Worm (Caenorhabditis elegans) whole organism, L2 larva: ENCODE measurements around the gene pals-20.
"Not testable (repeated sequence)": the region's sequence is repeated elsewhere in the genome, so short reads cannot be mapped to it uniquely, and the experiment has no call there.

Experiments
- C34F6.9 ChIP-seq: fragments of 150-350 bp; optimal IDR thresholded peaks from 2 replicates; lab custom pipeline; 2014; ENCODE audit warnings: missing biosample characterization, missing genetic modification characterization
- alr-1 ChIP-seq: fragments of 150-350 bp; optimal IDR thresholded peaks from 2 replicates; lab custom pipeline; 2014; ENCODE audit warnings: missing biosample characterization, missing genetic modification characterization
- aly-2 ChIP-seq: fragments of 150-350 bp; optimal IDR thresholded peaks from 2 replicates; lab custom pipeline; 2014; ENCODE audit warnings: missing biosample characterization, missing genetic modification characterization
- ama-1 ChIP-seq: fragments of 150-350 bp; optimal IDR thresholded peaks from 2 replicates; lab custom pipeline; 2018; ENCODE audit warnings: inconsistent platforms
- ceh-16 ChIP-seq: fragments of 150-350 bp; optimal IDR thresholded peaks from 2 replicates; lab custom pipeline; 2014; ENCODE audit warnings: missing biosample characterization, missing genetic modification characterization
- ceh-82 ChIP-seq: fragments of 150-350 bp; optimal IDR thresholded peaks from 2 replicates; lab custom pipeline; 2014; ENCODE audit warnings: missing biosample characterization, missing genetic modification characterization
- crh-2 ChIP-seq: sonication (generic microtip); optimal IDR thresholded peaks from 2 replicates; lab custom pipeline; 2017; ENCODE audit warnings: missing biosample characterization, missing genetic modification characterization
- dmd-4 ChIP-seq: sonication (generic microtip); optimal IDR thresholded peaks from 2 replicates; lab custom pipeline; 2017; ENCODE audit warnings: missing biosample characterization, missing genetic modification characterization
- egl-27 ChIP-seq: sonication (generic microtip); optimal IDR thresholded peaks from 3 replicates; lab custom pipeline; 2017; ENCODE audit warnings: missing biosample characterization, missing genetic modification reagents, missing genetic modification characterization
- elt-1 ChIP-seq: fragments of 150-350 bp; optimal IDR thresholded peaks from 2 replicates; lab custom pipeline; 2014; ENCODE audit warnings: missing biosample characterization, missing genetic modification characterization
- elt-3 ChIP-seq: sonication (generic microtip); optimal IDR thresholded peaks from 2 replicates; lab custom pipeline; 2017; ENCODE audit warnings: missing biosample characterization, missing genetic modification characterization
- lin-11 ChIP-seq: fragments of 150-350 bp; sonication (generic microtip); optimal IDR thresholded peaks from 2 replicates; lab custom pipeline; 2014; ENCODE audit warnings: missing biosample characterization, missing genetic modification characterization, inconsistent platforms, mixed read lengths
- lin-39 ChIP-seq: fragments of 150-350 bp; optimal IDR thresholded peaks from 2 replicates; lab custom pipeline; 2014; ENCODE audit warnings: missing biosample characterization, missing genetic modification reagents, missing genetic modification characterization
- mab-5 ChIP-seq: fragments of 150-350 bp; optimal IDR thresholded peaks from 2 replicates; lab custom pipeline; 2014; ENCODE audit warnings: missing biosample characterization, missing genetic modification characterization
- mbf-1 ChIP-seq: sonication (generic microtip); optimal IDR thresholded peaks from 2 replicates; lab custom pipeline; 2017; ENCODE audit warnings: missing biosample characterization, missing genetic modification characterization
- mdl-1 ChIP-seq, 2 experiments: fragments of 150-350 bp in 1 of 2; sonication (generic microtip) in 1 of 2; optimal IDR thresholded peaks; 2 replicates each; lab custom pipeline; 2017; ENCODE audit warnings: missing biosample characterization in 2 of 2, missing genetic modification characterization in 2 of 2
- nhr-10 ChIP-seq: sonication (generic microtip); optimal IDR thresholded peaks from 2 replicates; lab custom pipeline; 2017; ENCODE audit warnings: missing biosample characterization, missing genetic modification characterization
- nhr-11 ChIP-seq: fragments of 150-350 bp; optimal IDR thresholded peaks from 2 replicates; lab custom pipeline; 2014; ENCODE audit warnings: missing biosample characterization, missing genetic modification characterization
- nhr-12 ChIP-seq: fragments of 150-350 bp; optimal IDR thresholded peaks from 2 replicates; lab custom pipeline; 2014; ENCODE audit warnings: missing biosample characterization, missing genetic modification characterization
- nhr-129 ChIP-seq: fragments of 150-350 bp; optimal IDR thresholded peaks from 2 replicates; lab custom pipeline; 2014; ENCODE audit warnings: missing biosample characterization, missing genetic modification characterization
- nhr-21 ChIP-seq: fragments of 150-350 bp; optimal IDR thresholded peaks from 2 replicates; lab custom pipeline; 2014; ENCODE audit warnings: missing biosample characterization, missing genetic modification characterization
- nhr-77 ChIP-seq: fragments of 150-350 bp; optimal IDR thresholded peaks from 2 replicates; lab custom pipeline; 2014; ENCODE audit warnings: missing biosample characterization, missing genetic modification characterization
- sem-4 ChIP-seq: fragments of 150-350 bp; optimal IDR thresholded peaks from 2 replicates; lab custom pipeline; 2014; ENCODE audit warnings: missing biosample characterization, missing genetic modification reagents, missing genetic modification characterization
- skn-1 ChIP-seq: sonication (generic microtip); optimal IDR thresholded peaks from 2 replicates; lab custom pipeline; 2017; ENCODE audit warnings: missing biosample characterization, missing genetic modification characterization
- sma-3 ChIP-seq: sonication (generic microtip); optimal IDR thresholded peaks from 2 replicates; lab custom pipeline; 2016; ENCODE audit warnings: missing genetic modification reagents, missing genetic modification characterization, missing compliant biosample characterization
- sma-9 ChIP-seq, 2 experiments: fragments of 150-350 bp in 1 of 2; sonication (generic microtip) in 1 of 2; optimal IDR thresholded peaks; 2 replicates each; lab custom pipeline; 2014 to 2016; ENCODE audit warnings: missing genetic modification characterization in 2 of 2, mild to moderate bottlenecking in 1 of 2, missing biosample characterization in 1 of 2, missing compliant biosample characterization in 1 of 2, missing genetic modification reagents in 1 of 2, moderate library complexity in 1 of 2
- snpc-4 ChIP-seq: fragments of 150-350 bp; optimal IDR thresholded peaks from 2 replicates; lab custom pipeline; 2014; ENCODE audit warnings: missing biosample characterization, missing genetic modification characterization
- unc-39 ChIP-seq: fragments of 150-350 bp; optimal IDR thresholded peaks from 2 replicates; lab custom pipeline; 2014; ENCODE audit warnings: missing biosample characterization, missing genetic modification characterization
- unc-62 ChIP-seq: fragments of 150-350 bp; optimal IDR thresholded peaks from 2 replicates; lab custom pipeline; 2014; ENCODE audit warnings: missing biosample characterization, missing genetic modification reagents, missing genetic modification characterization
- ztf-1 ChIP-seq: fragments of 200-800 bp; sonication (Bioruptor generic); conservative IDR thresholded peaks from 2 replicates; pipeline ENCODE4 v1.3.6; 2022; ENCODE audit warnings: missing genetic modification characterization, missing compliant biosample characterization
- ztf-11 ChIP-seq: sonication (generic microtip); optimal IDR thresholded peaks from 2 replicates; lab custom pipeline; 2017; ENCODE audit warnings: missing biosample characterization, missing genetic modification characterization
- ztf-4 ChIP-seq: fragments of 150-350 bp; optimal IDR thresholded peaks from 2 replicates; lab custom pipeline; 2014; ENCODE audit warnings: missing biosample characterization, missing genetic modification characterization

The pals-20 gene

ce11 chrIII:1380535-1381274 lies 7.4 kb downstream of the pals-20 start, which contains the start of the genes pals-21 and Y82E9BR.6:
TSS of gene pals-21 (minus strand) at chrIII:1380635.
TSS of gene Y82E9BR.6 (plus strand) at chrIII:1381224.
- no peak for TF ChIP-seq unc-62 (GFP tag; lab: Kevin White, UChicago)
- TF ChIP-seq nhr-21 (tag; lab: Kevin White, UChicago) = no peak
- no peak for TF ChIP-seq mbf-1 (tag; lab: Kevin White, UChicago)
- no peak for TF ChIP-seq egl-27 (tag; lab: Kevin White, UChicago)
- no peak for TF ChIP-seq ama-1
- no peak for TF ChIP-seq dmd-4
- TF ChIP-seq elt-1 (tag; lab: Kevin White, UChicago) = no peak
- TF ChIP-seq mdl-1 (tag; optimal IDR thresholded peaks at IDR 0.05; lab: Kevin White, UChicago) = no peak
- no peak for TF ChIP-seq ztf-4 (tag; lab: Kevin White, UChicago)
- TF ChIP-seq sma-3 (GFP tag; lab: Kevin White, UChicago) = no peak
- no peak for TF ChIP-seq lin-39 (tag; lab: Kevin White, UChicago)
- TF ChIP-seq nhr-129 (tag; lab: Kevin White, UChicago) = no peak
- TF ChIP-seq alr-1 (tag; lab: Kevin White, UChicago) = no peak
- TF ChIP-seq ztf-11 (tag; lab: Kevin White, UChicago) = no peak
- TF ChIP-seq C34F6.9 (tag; lab: Kevin White, UChicago) = no peak
- no peak for TF ChIP-seq ceh-82 (tag; lab: Kevin White, UChicago)

ce11 chrIII:1377903-1378302 lies 10.2 kb downstream of the pals-20 start, which contains the start of gene pals-40:
TSS of gene pals-40 (minus strand) at chrIII:1378003.
- TF ChIP-seq nhr-129 (tag; lab: Kevin White, UChicago); ztf-4 (tag; lab: Kevin White, UChicago); nhr-12: not testable (repeated sequence)

ce11 chrIII:1375491-1375890 lies 12.6 kb downstream of the pals-20 start, which contains the start of gene Y82E9BR.10:
TSS of gene Y82E9BR.10 (minus strand) at chrIII:1375591.
- TF ChIP-seq ztf-11, mab-5, nhr-11 (tag; lab: Kevin White, UChicago): not testable (repeated sequence)

- TF ChIP-seq snpc-4 (tag; lab: Kevin White, UChicago) = no peak
- TF ChIP-seq, all 48 proteins: peak for 0
Observed at ce11 chrIII:1374355-1374807, 13.7 kb downstream of the pals-20 start, which contains the start of gene Y82E9BR.20. TSS of gene Y82E9BR.20 (plus strand) at chrIII:1374405.

ce11 chrIII:1372563-1372962 lies 15.6 kb downstream of the pals-20 start:
- TF ChIP-seq sma-9 (GFP tag; optimal IDR thresholded peaks at IDR 0.05; lab: Kevin White, UChicago) (no peak), sma-9 (tag; optimal IDR thresholded peaks at IDR 0.05; lab: Kevin White, UChicago) (no peak), nhr-12 (no peak), lin-11 (tag; lab: Kevin White, UChicago) (no peak), ztf-1 (GFP tag; lab: Robert Waterston, UW) (no peak), nhr-77 (tag; lab: Kevin White, UChicago) (no peak), nhr-129 (tag; lab: Kevin White, UChicago) (no peak), egl-27 (tag; lab: Kevin White, UChicago) (no peak), unc-39 (tag; lab: Kevin White, UChicago) (no peak), unc-62 (GFP tag; lab: Kevin White, UChicago) (no peak), elt-3 (tag; lab: Kevin White, UChicago) (no peak), ceh-16 (tag; lab: Kevin White, UChicago) (no peak), aly-2 (no peak), sem-4 (tag; lab: Kevin White, UChicago) (no peak), skn-1 (tag; lab: Kevin White, UChicago) (no peak), alr-1 (tag; lab: Kevin White, UChicago) (no peak), nhr-10 (no peak), ama-1 (no peak), sma-3 (GFP tag; lab: Kevin White, UChicago) (no peak), crh-2 (tag; lab: Kevin White, UChicago) (no peak), ztf-11 (tag; lab: Kevin White, UChicago) (no peak)
